Fruit fly (Drosophila melanogaster) whole organism, embryonic: ENCODE data around the gene mof.
A peak's percentile ranks its signal among the peaks of the same experiment; 100 is the strongest.

Experiments
- Asciz ChIP-seq: fragments of 200-800 bp; sonication (Bioruptor generic); optimal IDR thresholded peaks from 2 replicates; lab custom pipeline; 2017; ENCODE audit warnings: missing biosample characterization, mild to moderate bottlenecking, missing genetic modification characterization, missing genetic modification reagents
- B-H2 ChIP-seq: fragments of 200-800 bp; sonication (Bioruptor generic); optimal IDR thresholded peaks from 2 replicates; lab custom pipeline; 2018; ENCODE audit warnings: missing biosample characterization, mild to moderate bottlenecking, missing genetic modification characterization
- CG10274 ChIP-seq: fragments of 200-800 bp; sonication (Bioruptor generic); optimal IDR thresholded peaks from 3 replicates; lab custom pipeline; 2017; ENCODE audit warnings: missing biosample characterization, mild to moderate bottlenecking, missing genetic modification characterization
- CG11085 ChIP-seq: fragments of 200-800 bp; sonication (Bioruptor generic); IDR thresholded peaks from 2 replicates; pipeline ENCODE4 v1.3.6; 2022; ENCODE audit warnings: missing biosample characterization, missing genetic modification characterization
- CG11696 ChIP-seq: fragments of 200-800 bp; sonication (Bioruptor generic); IDR thresholded peaks from 2 replicates; pipeline ENCODE4 v1.3.6; 2022; ENCODE audit warnings: missing biosample characterization, missing genetic modification characterization
- CG12104 ChIP-seq: fragments of 200-800 bp; sonication (Bioruptor generic); optimal IDR thresholded peaks from 3 replicates; lab custom pipeline; 2016; ENCODE audit warnings: missing biosample characterization, missing genetic modification characterization
- CG12155 ChIP-seq: fragments of 200-800 bp; sonication (Bioruptor generic); optimal IDR thresholded peaks from 3 replicates; lab custom pipeline; 2016; ENCODE audit warnings: missing biosample characterization, missing genetic modification characterization
- CG13296 ChIP-seq: fragments of 200-800 bp; sonication (Bioruptor generic); optimal IDR thresholded peaks from 3 replicates; lab custom pipeline; 2018; ENCODE audit warnings: missing biosample characterization, mild to moderate bottlenecking, missing genetic modification characterization
- CG17912 ChIP-seq: fragments of 200-800 bp; sonication (Bioruptor generic); optimal IDR thresholded peaks from 2 replicates; lab custom pipeline; 2018; ENCODE audit warnings: missing biosample characterization, mild to moderate bottlenecking, missing genetic modification characterization
- CG1792 ChIP-seq: fragments of 200-800 bp; sonication (Bioruptor generic); optimal IDR thresholded peaks from 2 replicates; lab custom pipeline; 2016; ENCODE audit warnings: missing biosample characterization, missing genetic modification characterization
- CG18011 ChIP-seq: fragments of 200-800 bp; sonication (Bioruptor generic); optimal IDR thresholded peaks from 2 replicates; lab custom pipeline; 2017; ENCODE audit warnings: missing biosample characterization, missing genetic modification characterization, mild to moderate bottlenecking, moderate library complexity, missing genotype
- CG18619 ChIP-seq: fragments of 200-800 bp; sonication (Bioruptor generic); optimal IDR thresholded peaks from 3 replicates; lab custom pipeline; 2017; ENCODE audit warnings: missing biosample characterization, mild to moderate bottlenecking, missing genetic modification characterization
- CG2199 ChIP-seq: fragments of 200-800 bp; sonication (Bioruptor generic); IDR thresholded peaks from 3 replicates; pipeline ENCODE4 v1.3.6; 2022; ENCODE audit warnings: missing biosample characterization, missing genetic modification characterization
- CG4282 ChIP-seq: fragments of 200-800 bp; sonication (Bioruptor generic); optimal IDR thresholded peaks from 2 replicates; lab custom pipeline; 2016; ENCODE audit warnings: missing biosample characterization, missing genetic modification characterization
- CG4360 ChIP-seq: fragments of 200-800 bp; sonication (Bioruptor generic); IDR thresholded peaks from 2 replicates; pipeline ENCODE4 v1.3.6; 2022; ENCODE audit warnings: missing biosample characterization, missing genetic modification characterization
- CG5180 ChIP-seq: fragments of 200-800 bp; sonication (Bioruptor generic); optimal IDR thresholded peaks from 3 replicates; lab custom pipeline; 2017; ENCODE audit warnings: missing biosample characterization, missing genetic modification characterization, mild to moderate bottlenecking, moderate library complexity, missing genetic modification reagents
- CG5953 ChIP-seq: fragments of 200-800 bp; sonication (Bioruptor generic); IDR thresholded peaks from 2 replicates; pipeline ENCODE4 v1.3.6; 2022; ENCODE audit warnings: missing biosample characterization, missing genetic modification characterization
- CG9609 ChIP-seq: fragments of 200-800 bp; sonication (Bioruptor generic); optimal IDR thresholded peaks from 3 replicates; lab custom pipeline; 2016; ENCODE audit warnings: missing biosample characterization, missing genetic modification characterization
- Dip3 ChIP-seq: fragments of 200-800 bp; sonication (Bioruptor generic); optimal IDR thresholded peaks from 3 replicates; lab custom pipeline; 2016; ENCODE audit warnings: missing biosample characterization, missing genetic modification characterization
- Dll ChIP-seq: fragments of 200-800 bp; sonication (Bioruptor generic); IDR thresholded peaks from 4 replicates; pipeline ENCODE4 v1.3.6; 2022; ENCODE audit warnings: missing biosample characterization, missing genetic modification characterization; ENCODE audit not compliant: partially characterized antibody
- Eip74EF ChIP-seq, 2 experiments: fragments of 200-800 bp in 1 of 2; fragments of >200 bp in 1 of 2; sonication (Bioruptor generic) in 1 of 2; optimal IDR thresholded peaks; 2 replicates each; lab custom pipeline; 2017 to 2019; ENCODE audit warnings: missing biosample characterization in 2 of 2, missing genetic modification characterization in 2 of 2, mild to moderate bottlenecking in 1 of 2, moderate library complexity in 1 of 2
- H15 ChIP-seq: fragments of 200-800 bp; sonication (Bioruptor generic); IDR thresholded peaks from 3 replicates; pipeline ENCODE4 v1.3.6; 2022; ENCODE audit warnings: missing biosample characterization, missing genetic modification characterization
- Jarid2 ChIP-seq: fragments of 200-800 bp; sonication (Bioruptor generic); optimal IDR thresholded peaks from 3 replicates; lab custom pipeline; 2017; ENCODE audit warnings: mild to moderate bottlenecking, missing biosample characterization, missing genetic modification reagents, missing genetic modification characterization
- Max ChIP-seq: fragments of 200-800 bp; sonication (Bioruptor generic); optimal IDR thresholded peaks from 2 replicates; lab custom pipeline; 2016; ENCODE audit warnings: missing biosample characterization, mild to moderate bottlenecking, missing genetic modification characterization
- Nf-YB ChIP-seq: fragments of 200-800 bp; sonication (Bioruptor generic); optimal IDR thresholded peaks from 3 replicates; lab custom pipeline; 2019; ENCODE audit warnings: missing biosample characterization, mild to moderate bottlenecking, missing genetic modification characterization, moderate library complexity
- NfI ChIP-seq: fragments of 200-800 bp; sonication (Bioruptor generic); optimal IDR thresholded peaks from 3 replicates; lab custom pipeline; 2018; ENCODE audit warnings: missing biosample characterization, mild to moderate bottlenecking, missing genetic modification characterization, moderate library complexity
- Oli ChIP-seq: fragments of 200-800 bp; sonication (Bioruptor generic); optimal IDR thresholded peaks from 2 replicates; lab custom pipeline; 2018; ENCODE audit warnings: missing biosample characterization, mild to moderate bottlenecking, missing genetic modification characterization, moderate library complexity
- Six4 ChIP-seq: fragments of 200-800 bp; sonication (Bioruptor generic); optimal IDR thresholded peaks from 2 replicates; lab custom pipeline; 2016; ENCODE audit warnings: missing biosample characterization, missing genetic modification characterization
- Sox102F ChIP-seq: fragments of 200-800 bp; sonication (Bioruptor generic); optimal IDR thresholded peaks from 2 replicates; lab custom pipeline; 2018; ENCODE audit warnings: missing biosample characterization, mild to moderate bottlenecking, missing genetic modification characterization, moderate library complexity
- Vsx1 ChIP-seq: fragments of 200-800 bp; sonication (Bioruptor generic); optimal IDR thresholded peaks from 2 replicates; lab custom pipeline; 2017; ENCODE audit warnings: missing biosample characterization, mild to moderate bottlenecking, missing genetic modification characterization, missing genetic modification reagents
- crc ChIP-seq: fragments of 200-800 bp; sonication (Bioruptor generic); optimal IDR thresholded peaks from 2 replicates; lab custom pipeline; 2016; ENCODE audit warnings: missing biosample characterization, missing genetic modification characterization
- crol ChIP-seq: fragments of 200-800 bp; sonication (Bioruptor generic); IDR thresholded peaks from 2 replicates; pipeline ENCODE4 v1.3.6; 2022; ENCODE audit warnings: missing biosample characterization, missing genetic modification characterization
- disco-r ChIP-seq: fragments of 200-800 bp; sonication (Bioruptor generic); optimal IDR thresholded peaks from 2 replicates; lab custom pipeline; 2016; ENCODE audit warnings: missing biosample characterization, missing genetic modification characterization
- gt ChIP-seq: fragments of 200-800 bp; sonication (Bioruptor generic); IDR thresholded peaks from 2 replicates; pipeline ENCODE4 v1.3.6; 2022; ENCODE audit warnings: missing biosample characterization, missing genetic modification characterization
- ham ChIP-seq: fragments of 200-800 bp; sonication (Bioruptor generic); IDR thresholded peaks from 2 replicates; pipeline ENCODE4 v1.3.6; 2022; ENCODE audit warnings: missing biosample characterization, missing genetic modification characterization
- her ChIP-seq: fragments of 200-800 bp; sonication (Bioruptor generic); optimal IDR thresholded peaks from 2 replicates; lab custom pipeline; 2016; ENCODE audit warnings: missing biosample characterization, missing genetic modification characterization
- hth ChIP-seq: fragments of >200 bp; optimal IDR thresholded peaks from 2 replicates; lab custom pipeline; 2017; ENCODE audit warnings: inconsistent platforms
- jumu ChIP-seq: fragments of 200-800 bp; sonication (Bioruptor generic); optimal IDR thresholded peaks from 3 replicates; lab custom pipeline; 2016; ENCODE audit warnings: missing biosample characterization, missing genetic modification characterization
- kay ChIP-seq: fragments of 200-800 bp; sonication (Bioruptor generic); optimal IDR thresholded peaks from 2 replicates; lab custom pipeline; 2016; ENCODE audit warnings: missing biosample characterization, missing genetic modification characterization
- nau ChIP-seq: fragments of 200-800 bp; sonication (Bioruptor generic); optimal IDR thresholded peaks from 3 replicates; lab custom pipeline; 2017; ENCODE audit warnings: missing biosample characterization, mild to moderate bottlenecking, missing genetic modification characterization, missing genetic modification reagents
- salm ChIP-seq: fragments of 200-800 bp; sonication (Bioruptor generic); optimal IDR thresholded peaks from 2 replicates; lab custom pipeline; 2018; ENCODE audit warnings: missing biosample characterization, mild to moderate bottlenecking, missing genetic modification characterization
- sens ChIP-seq: fragments of 200-800 bp; sonication (Bioruptor generic); peaks from one replicate; lab custom pipeline; 2016; ENCODE audit warnings: missing biosample characterization, missing genetic modification characterization
- slou ChIP-seq: fragments of 200-800 bp; sonication (Bioruptor generic); optimal IDR thresholded peaks from 3 replicates; lab custom pipeline; 2016; ENCODE audit warnings: missing biosample characterization, missing genetic modification characterization
- sqz ChIP-seq: fragments of 200-800 bp; sonication (Bioruptor generic); optimal IDR thresholded peaks from 3 replicates; lab custom pipeline; 2018; ENCODE audit warnings: missing biosample characterization, mild to moderate bottlenecking, missing genetic modification characterization
- sr ChIP-seq: fragments of 200-800 bp; sonication (Bioruptor generic); IDR thresholded peaks from 3 replicates; pipeline ENCODE4 v1.3.6; 2022; ENCODE audit warnings: missing biosample characterization, missing genetic modification characterization
- vnd ChIP-seq: fragments of 200-800 bp; sonication (Bioruptor generic); IDR thresholded peaks from 3 replicates; pipeline ENCODE4 v1.3.6; 2022; ENCODE audit warnings: missing biosample characterization, missing genetic modification characterization; ENCODE audit not compliant: partially characterized antibody
- wdn ChIP-seq: fragments of 200-800 bp; sonication (Bioruptor generic); IDR thresholded peaks from 2 replicates; pipeline ENCODE4 v1.3.6; 2022; ENCODE audit warnings: missing biosample characterization, missing genetic modification characterization
- zen ChIP-seq: fragments of 200-800 bp; sonication (Bioruptor generic); optimal IDR thresholded peaks from 3 replicates; lab custom pipeline; 2018; ENCODE audit warnings: missing biosample characterization, mild to moderate bottlenecking, missing genetic modification characterization, moderate library complexity
- zen2 ChIP-seq: fragments of 200-800 bp; sonication (Bioruptor generic); IDR thresholded peaks from 3 replicates; pipeline ENCODE4 v1.3.6; 2022; ENCODE audit warnings: missing biosample characterization, missing genetic modification characterization; ENCODE audit not compliant: partially characterized antibody

mof gene

DNA sequence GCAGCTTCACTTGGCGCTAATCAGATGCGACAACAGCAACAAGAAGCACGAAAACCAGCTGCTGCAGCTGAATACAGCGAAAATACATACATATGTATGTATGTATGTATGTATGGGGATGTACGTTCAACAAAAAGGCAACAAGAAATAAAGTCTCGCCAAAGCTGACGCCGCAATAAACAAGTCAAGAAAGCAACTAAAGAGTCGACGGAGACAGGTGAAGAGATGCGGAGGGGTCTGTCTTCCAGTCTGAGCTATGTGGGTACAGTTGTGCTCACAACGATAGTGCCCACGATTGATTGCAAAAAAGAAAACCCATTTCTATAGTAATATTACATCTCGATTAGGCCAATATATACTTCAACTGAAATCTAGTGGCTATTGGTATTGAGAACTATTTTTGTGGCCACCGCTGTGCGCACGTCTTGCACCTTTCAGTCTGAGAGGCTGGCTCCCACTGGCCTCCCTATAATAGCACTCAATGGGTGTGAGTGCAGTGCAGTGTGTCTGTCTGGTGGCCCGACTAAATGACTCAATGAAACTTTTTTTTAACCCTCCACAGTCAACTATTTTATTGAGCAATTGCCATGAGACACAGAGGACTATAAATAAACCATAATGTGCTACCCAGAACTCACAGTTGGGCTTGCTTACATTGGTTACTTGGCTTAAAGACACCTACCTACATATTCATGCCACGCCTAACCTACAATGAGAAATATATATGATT lies 19.3 kb upstream of the mof start (continued):
- peak; percentile 91 for TF ChIP-seq H15 (GFP tag; lab: Robert Waterston, UW)
- peak; percentile 57 for TF ChIP-seq Nf-YB (GFP tag; lab: Kevin White, UChicago)
- TF ChIP-seq CG12104 (GFP tag; lab: Kevin White, UChicago): peak; percentile 75
- TF ChIP-seq CG10274: peak; percentile 75
- TF ChIP-seq sqz (GFP tag; lab: Kevin White, UChicago): peak; percentile 87
- TF ChIP-seq Six4 (GFP tag; lab: Kevin White, UChicago): peak; percentile 91
- TF ChIP-seq crc (GFP tag; lab: Kevin White, UChicago): peak; percentile 78
- peak; percentile 91 for TF ChIP-seq jumu
- TF ChIP-seq B-H2: no peak
- TF ChIP-seq Dll (GFP tag; lab: Robert Waterston, UW): no peak
- peak; percentile 96 for TF ChIP-seq CG11696
- TF ChIP-seq Max: peak; percentile 74
- TF ChIP-seq wdn (GFP tag; lab: Robert Waterston, UW): peak; percentile 82
- TF ChIP-seq Oli (tag; lab: Kevin White, UChicago): peak; percentile 94
- TF ChIP-seq CG12155 (GFP tag; lab: Kevin White, UChicago): peak; percentile 75
- peak; percentile 55 for TF ChIP-seq CG4282 (GFP tag; lab: Kevin White, UChicago)
- peak; percentile 76 for TF ChIP-seq her (GFP tag; lab: Kevin White, UChicago)
- TF ChIP-seq NfI (GFP tag; lab: Kevin White, UChicago): peak; percentile 87
- peak; percentile 65 for TF ChIP-seq Jarid2
- TF ChIP-seq slou (GFP tag; lab: Kevin White, UChicago): peak; percentile 62
- peak in 1 of 2 experiments; percentile 81 for TF ChIP-seq Eip74EF (GFP tag; optimal IDR thresholded peaks at IDR 0.05; lab: Kevin White, UChicago)
- TF ChIP-seq crol: peak; percentile 80
- TF ChIP-seq disco-r: peak; percentile 80
- peak; percentile 82 for TF ChIP-seq CG9609
- TF ChIP-seq gt (GFP tag; lab: Robert Waterston, UW): peak; percentile 91
- peak; percentile 85 for TF ChIP-seq CG1792 (GFP tag; lab: Kevin White, UChicago)
- peak; percentile 85 for TF ChIP-seq nau
- no peak for TF ChIP-seq CG17912
- TF ChIP-seq CG11085: peak; percentile 76; the same call in 1 of the 2 replicates
- peak; percentile 74 for TF ChIP-seq kay (GFP tag; lab: Kevin White, UChicago)
- peak; percentile 73 for TF ChIP-seq CG4360 (GFP tag; lab: Robert Waterston, UW)
- TF ChIP-seq ham: 0 out of 2 replicates have a peak, but pooled peaks have one; percentile 37
- TF ChIP-seq Sox102F: peak; percentile 94
- TF ChIP-seq sens (GFP tag; lab: Kevin White, UChicago): peak; percentile 99
- peak; percentile 47 for TF ChIP-seq Vsx1 (GFP tag; lab: Kevin White, UChicago)
- TF ChIP-seq vnd (GFP tag; lab: Robert Waterston, UW): no peak
- TF ChIP-seq sr (GFP tag; lab: Robert Waterston, UW): peak; percentile 84
- peak; percentile 70 for TF ChIP-seq Dip3 (GFP tag; lab: Kevin White, UChicago)
- TF ChIP-seq zen2 (GFP tag; lab: Robert Waterston, UW): no peak
- peak; percentile 72 for TF ChIP-seq zen
- peak; percentile 86 for TF ChIP-seq salm (tag; lab: Kevin White, UChicago)
- peak; percentile 68 for TF ChIP-seq CG13296 (GFP tag; lab: Kevin White, UChicago)
- TF ChIP-seq CG18011: peak; percentile 61
- TF ChIP-seq CG2199 (GFP tag; lab: Robert Waterston, UW): peak; percentile 96
- TF ChIP-seq CG18619 (GFP tag; lab: Kevin White, UChicago): peak; percentile 84
- peak; percentile 91 for TF ChIP-seq CG5953 (GFP tag; lab: Robert Waterston, UW)
- TF ChIP-seq CG5180 (GFP tag; lab: Kevin White, UChicago): peak; percentile 80
- no peak for TF ChIP-seq hth (lab: Kevin White, UChicago)
- peak; percentile 89 for TF ChIP-seq Asciz
